Fruit fly (Drosophila melanogaster): ENCODE measurements around the gene Herc4.

Herc4 gene

DNA sequence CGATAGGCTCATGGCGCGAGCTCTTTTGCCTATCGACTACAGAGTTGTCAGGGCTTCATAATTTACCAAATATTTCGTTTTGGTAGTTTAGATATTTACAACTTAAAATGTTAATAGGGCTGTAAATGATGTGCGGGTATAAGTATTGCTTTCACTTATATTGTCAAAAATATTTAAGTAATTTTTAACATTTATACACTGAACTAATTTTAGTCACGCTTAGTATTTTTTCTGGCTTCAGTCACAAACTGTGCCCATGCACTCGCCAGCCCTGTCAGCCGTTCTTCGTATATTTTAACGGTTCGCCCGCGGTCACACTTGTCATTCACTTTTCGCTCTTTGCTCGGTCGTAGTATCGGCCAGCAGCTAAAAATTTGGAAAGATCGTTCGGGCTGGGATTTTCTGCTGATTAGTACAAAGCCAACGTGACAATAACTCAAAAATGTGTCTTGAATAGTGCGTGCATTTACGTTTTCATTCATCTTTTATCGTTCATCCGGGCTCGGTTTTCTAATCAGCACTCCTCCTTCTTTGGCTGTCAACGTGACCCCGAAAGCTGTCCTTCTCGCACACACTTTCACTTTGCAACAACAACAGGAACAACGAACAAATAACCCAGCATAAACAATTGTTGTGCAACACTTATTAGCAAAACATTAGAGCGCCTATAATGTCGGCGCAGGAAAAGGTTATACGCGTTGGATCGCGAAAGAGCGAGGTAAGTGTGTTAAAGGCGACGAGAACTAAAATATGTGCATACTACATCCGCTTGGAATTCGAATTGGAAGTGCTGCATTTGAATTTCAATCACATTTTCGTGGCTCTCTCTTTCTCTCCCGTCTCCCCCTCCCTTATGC, 21.3 kb downstream of the Herc4 start, which contains the start of the genes Hmbs and CG2211:
Gene Hmbs, plus strand, starts transcription at position 319 of the 857 bp plus-strand sequence.
Gene CG2211, minus strand, starts transcription at position 789 of the 857 bp plus-strand sequence.
- TF ChIP-seq CG17801 (GFP tag; optimal IDR thresholded peaks at IDR 0.05; ENCODE audit: partially characterized antibody), result peak; percentile 85

DNA sequence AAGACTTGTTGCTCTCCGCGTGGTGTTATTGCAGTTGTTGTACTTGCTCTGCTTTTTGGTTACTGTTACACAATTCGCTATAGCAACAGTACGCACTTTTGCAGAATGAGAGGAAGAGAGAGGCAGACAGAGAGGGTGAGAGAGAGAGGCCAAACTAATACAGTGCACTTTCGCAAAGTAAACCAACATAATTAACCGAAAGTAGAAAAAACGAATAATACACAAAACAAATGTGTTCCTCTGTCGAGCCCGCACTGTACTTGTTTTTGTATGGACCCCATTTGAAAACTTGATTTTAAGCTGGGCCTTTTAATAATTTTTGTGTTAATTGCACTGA, 21.9 kb downstream of the Herc4 start:
- TF ChIP-seq CG17801 (GFP tag; optimal IDR thresholded peaks at IDR 0.05; ENCODE audit: partially characterized antibody), result peak; percentile 40

DNA sequence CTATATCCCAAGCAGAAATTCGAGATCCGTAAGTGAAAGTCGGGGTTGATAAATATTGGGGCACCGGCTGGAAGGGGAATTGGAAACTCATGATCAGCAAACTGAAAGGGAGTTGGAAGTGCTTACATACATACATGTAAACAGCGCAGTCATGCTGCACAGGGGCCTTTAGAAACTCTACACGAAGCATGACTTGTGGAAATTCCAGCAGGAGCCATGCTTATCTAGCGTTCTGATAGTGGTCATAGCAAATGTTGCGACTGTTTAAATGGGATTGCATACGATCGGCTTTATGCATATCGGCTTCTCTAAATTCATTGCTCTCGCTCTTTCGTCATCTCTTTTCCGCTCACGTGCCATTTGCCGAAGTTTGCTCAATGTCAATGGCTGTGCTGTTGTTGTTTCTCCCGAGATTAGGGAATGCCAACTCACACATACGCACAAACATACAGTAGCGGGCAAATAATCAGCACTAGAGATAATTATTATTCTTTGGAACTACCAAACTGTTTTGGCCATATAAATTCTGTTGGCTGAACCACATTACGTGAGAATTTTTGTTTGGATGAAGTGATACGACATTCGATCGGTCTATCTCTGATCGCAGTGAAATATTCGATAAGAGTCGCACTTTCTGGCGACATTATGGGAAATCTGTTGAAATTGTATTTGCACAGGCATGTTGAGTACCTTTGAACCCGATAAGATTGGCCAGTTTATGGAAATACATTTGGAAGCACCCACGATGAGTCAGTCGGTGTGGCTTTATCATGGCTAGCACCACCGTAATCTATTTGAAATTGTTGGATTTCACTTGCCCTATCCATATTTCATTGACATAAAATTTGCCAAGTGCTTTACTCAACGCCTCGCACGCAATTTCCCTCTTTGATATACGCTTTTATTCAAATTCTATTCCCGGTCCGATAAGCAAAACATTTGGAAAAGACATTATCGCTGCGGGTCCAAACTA, 22.8 kb downstream of the Herc4 start:
- TF ChIP-seq CG17801 (GFP tag; optimal IDR thresholded peaks at IDR 0.05; ENCODE audit: partially characterized antibody), result no peak

DNA sequence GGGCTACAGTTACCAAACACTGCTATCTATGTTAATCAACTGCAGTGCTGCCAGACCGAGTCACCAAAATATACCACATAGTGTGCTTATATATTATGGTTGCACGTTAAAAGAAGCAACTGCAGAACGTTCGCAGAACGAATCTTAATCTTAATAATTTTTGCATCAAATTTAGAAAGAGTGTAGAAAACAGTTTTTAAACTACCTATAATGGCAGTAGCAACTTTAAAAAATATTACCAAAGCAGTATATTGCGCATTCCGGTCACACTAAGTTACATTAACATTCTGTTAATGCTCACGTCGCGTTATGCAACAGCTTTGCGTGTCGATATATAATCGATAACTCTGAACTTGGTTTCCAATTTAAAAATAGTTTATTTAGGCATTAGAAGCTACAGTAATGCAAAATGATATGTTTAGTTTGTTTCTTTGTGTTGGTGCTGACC, 28.7 kb downstream of the Herc4 start, which contains the start of gene indra:
Gene indra, minus strand, starts transcription at position 271 of the 448 bp plus-strand sequence.
- TF ChIP-seq CG17801 (GFP tag; optimal IDR thresholded peaks at IDR 0.05; ENCODE audit: partially characterized antibody), result peak; percentile 41

DNA sequence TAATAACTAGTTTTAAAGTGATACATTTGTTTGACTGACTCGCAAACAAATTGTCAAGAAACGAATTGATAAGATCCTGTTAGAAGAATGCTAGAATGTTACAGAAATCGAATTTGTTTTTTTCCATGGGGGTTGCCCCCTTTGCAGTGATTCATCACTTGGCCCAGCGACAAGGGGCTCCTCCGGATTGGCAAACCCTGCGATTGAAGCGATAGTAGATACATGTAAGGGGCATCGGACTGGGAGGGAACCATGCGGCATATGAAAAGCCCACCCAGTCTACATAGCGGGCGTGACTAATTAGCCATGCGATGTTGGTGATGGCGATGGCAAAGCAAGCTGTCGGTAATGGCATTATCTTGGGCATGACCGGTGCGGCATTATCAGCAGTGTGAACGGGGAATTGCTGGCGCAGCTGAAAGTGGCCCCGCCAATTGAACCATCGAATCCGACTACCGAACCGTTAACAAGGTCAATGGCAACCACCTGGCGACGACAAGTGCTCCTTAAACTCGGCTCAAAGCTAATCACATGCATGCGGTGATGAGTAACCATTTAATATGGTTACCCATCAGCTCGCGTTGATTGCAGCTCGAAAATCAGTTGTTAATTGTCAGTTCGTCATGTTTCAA, 33.6 kb downstream of the Herc4 start:
- TF ChIP-seq CG17801 (GFP tag; optimal IDR thresholded peaks at IDR 0.05; ENCODE audit: partially characterized antibody), result no peak

DNA sequence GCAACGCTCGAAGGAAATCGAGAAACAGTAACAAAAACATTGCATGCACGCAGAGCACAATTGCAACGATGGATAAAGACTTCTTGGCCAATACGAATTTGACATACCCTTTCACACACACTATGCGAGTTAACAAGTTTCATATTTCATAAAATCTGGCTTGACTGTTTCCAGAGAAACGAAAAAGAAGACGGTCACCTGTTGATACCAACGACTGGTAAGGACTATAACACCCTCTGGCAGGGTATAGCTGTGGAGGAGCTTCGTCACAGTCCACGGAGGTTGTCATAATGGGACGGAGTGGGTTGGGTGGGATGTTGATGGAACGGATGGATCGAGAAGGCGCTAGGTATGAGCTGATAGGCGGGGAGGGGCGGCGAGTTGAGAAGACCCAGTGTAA, 34.8 kb downstream of the Herc4 start:
- no peak for TF ChIP-seq CG17801 (GFP tag; optimal IDR thresholded peaks at IDR 0.05; ENCODE audit: partially characterized antibody)

DNA sequence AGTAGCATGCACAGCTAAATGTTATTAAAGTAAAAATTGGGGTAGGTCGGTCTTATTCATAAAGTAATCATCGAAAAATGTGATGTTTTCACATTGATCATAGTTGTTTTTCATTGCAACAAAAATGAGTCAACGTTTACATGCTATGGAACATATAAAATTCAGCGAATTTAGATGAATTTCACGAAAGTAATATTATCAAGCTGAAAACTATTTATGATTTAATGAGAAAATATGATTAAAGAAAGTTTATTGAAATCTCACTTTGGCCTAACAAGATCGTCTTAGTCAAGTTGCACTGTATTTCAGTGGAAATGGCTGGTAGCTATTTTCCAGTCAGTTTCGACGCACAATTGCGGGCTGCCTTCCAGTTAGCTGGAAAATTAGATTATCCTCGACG, 35.4 kb downstream of the Herc4 start:
- TF ChIP-seq CG17801 (GFP tag; optimal IDR thresholded peaks at IDR 0.05; ENCODE audit: partially characterized antibody), result no peak

DNA sequence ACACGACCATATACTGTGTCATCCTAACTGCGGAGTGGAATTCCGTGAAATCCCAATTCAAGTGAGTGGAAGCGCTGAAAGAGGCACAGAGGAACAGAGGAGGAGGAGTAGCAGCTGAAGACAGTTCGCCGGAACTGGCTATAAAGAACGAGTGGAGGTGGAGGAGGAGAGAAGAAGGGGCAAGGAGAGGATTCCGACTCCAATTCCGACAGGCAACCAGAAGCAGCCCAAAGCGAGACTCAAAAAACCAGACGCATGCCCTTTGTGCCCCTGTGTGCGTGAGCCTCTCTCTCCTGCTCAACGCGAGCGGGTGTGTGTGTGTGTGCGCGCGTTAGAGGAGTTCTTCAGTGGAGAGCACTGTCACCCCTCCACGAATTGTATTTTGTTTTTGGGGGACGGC, 35.9 kb downstream of the Herc4 start:
- no peak for TF ChIP-seq CG17801 (GFP tag; optimal IDR thresholded peaks at IDR 0.05; ENCODE audit: partially characterized antibody)

DNA sequence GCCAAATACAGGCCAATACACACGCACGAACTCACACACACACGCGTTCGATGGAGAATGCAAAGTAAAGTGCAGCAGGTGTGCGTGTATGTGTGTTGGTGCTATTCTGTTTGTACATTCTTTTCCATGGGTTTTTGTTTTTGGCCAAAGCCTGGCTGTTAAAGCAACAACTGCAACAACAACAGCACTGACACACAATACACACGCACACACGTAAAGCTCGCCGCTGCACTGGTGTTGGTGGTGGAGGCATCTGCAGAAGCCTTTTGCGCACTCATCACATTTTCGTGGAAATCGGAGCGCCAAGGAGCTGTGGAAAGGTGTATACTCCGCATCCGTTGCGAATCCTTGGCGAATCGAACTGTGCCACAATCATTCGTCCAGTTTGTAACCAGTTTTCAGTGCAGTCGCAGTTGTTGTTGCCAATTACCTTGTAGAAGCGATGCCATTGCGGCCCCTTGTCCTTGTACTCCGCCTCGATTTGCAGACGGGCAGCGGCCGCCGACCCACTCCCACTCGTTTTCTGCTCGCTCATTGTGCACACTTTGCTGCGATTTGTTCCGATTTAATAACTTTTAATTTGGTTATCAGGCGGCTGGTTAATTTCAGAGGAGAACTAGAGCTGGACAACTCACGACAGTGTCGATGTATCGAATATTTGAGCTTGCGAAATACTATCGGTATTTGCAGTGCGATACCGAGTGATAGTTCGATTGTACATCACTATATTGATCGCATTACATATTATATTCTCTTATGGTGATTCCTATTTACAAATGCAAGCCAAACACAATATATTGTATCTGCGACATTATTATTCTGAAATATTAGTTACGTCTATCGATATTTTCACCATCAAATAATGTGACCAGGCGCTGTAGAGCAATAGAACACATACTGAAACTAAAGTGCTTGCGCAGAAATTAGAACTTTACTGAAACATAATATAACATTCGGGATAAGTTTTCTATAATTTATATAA, 36.7 kb downstream of the Herc4 start:
- TF ChIP-seq CG17801 (GFP tag; optimal IDR thresholded peaks at IDR 0.05; ENCODE audit: partially characterized antibody), result peak; percentile 3

DNA sequence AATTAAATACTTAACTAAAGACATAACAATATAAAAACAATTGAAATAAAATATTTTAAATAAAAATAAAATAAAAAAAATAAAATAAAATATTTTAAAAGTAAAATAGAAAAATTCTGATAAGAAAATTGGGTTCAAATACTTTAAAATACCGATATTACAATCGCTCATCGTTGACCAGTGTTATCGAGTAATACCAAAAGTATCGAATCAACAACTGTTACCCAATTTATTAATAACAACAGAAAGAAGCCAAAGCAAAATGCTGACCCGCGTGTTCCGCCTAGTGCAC, 37.4 kb downstream of the Herc4 start, which contains the start of gene CG9166:
Gene CG9166, plus strand, starts transcription at position 193 of the 292 bp plus-strand sequence.
- TF ChIP-seq CG17801 (GFP tag; optimal IDR thresholded peaks at IDR 0.05; ENCODE audit: partially characterized antibody), result no peak

DNA sequence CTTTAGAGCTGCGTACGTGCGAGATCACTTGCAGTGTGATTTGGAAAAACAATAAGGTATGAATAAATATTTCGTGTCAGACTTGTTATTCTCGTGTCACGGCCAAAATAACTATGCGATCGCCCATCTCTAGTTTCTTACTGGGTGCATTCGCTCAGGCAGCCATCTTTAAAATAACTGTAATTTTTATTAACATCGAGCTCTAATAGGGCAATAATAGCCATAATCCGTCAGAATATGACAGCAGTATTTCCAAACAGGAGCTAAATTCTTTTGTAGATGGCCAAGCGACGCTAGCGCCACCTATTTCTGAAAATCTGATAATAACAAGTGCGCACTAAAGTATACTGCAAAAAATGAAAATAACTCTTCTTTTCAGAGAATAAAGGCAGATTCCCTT, 38.6 kb downstream of the Herc4 start:
- peak; percentile 50 for TF ChIP-seq CG17801 (GFP tag; optimal IDR thresholded peaks at IDR 0.05; ENCODE audit: partially characterized antibody)

DNA sequence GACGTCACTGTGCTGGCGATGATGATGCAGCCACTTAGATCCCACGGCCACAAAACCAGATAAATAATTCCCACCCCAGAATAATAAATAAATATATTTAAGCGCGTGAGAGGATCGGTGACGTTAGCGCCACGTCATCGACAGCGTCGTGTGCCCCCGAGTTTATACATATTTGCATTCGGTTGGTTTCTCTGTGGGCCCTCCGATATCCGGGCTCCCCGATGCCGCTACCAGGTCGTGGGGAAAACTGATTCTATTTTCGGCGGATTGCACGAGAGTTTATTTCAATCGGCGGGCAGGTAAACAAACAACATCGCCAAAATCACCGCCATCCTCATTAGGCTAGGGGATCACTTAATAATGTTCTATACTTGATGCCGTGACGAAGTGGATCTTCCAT, 40.7 kb downstream of the Herc4 start:
- no peak for TF ChIP-seq CG17801 (GFP tag; optimal IDR thresholded peaks at IDR 0.05; ENCODE audit: partially characterized antibody)

DNA sequence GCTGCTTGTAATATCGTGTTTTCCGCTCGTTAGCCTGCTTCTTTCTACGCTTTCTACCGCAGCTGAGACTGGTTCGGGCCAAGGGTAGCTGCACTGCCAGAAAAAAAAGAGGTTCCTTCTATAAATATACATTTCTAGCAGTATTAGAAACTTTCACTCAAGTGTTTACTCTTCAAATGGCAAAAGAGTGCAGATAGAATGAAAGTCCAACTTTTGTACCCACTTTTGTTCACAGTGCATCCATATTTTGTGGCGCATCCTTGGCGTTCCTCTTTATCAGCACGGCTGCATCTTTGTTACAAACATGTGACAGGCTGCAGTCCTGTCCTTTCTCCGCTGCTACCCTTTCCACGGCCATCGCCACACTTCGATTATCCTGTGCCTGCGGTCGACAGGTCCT, 44.8 kb downstream of the Herc4 start:
- no peak for TF ChIP-seq CG17801 (GFP tag; optimal IDR thresholded peaks at IDR 0.05; ENCODE audit: partially characterized antibody)

DNA sequence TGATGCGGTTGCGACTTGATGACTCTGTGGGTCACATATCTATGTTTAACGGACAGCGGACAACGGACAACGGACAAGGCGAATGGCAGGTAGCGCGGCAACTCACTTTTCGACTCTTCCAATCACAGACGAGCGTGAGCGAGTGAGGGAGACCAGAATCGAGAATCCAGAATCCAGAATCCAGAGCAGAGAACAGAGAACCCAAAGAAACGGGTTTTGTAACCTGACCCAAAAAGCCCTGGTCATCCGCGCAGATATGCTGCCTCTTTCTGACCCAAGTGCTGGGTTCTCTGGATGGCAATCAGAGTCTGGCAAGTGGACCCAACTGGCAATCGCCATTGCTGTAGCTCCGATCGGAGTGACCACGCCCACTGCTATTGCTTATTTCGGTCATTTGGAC, 50.9 kb downstream of the Herc4 start:
- TF ChIP-seq CG17801 (GFP tag; optimal IDR thresholded peaks at IDR 0.05; ENCODE audit: partially characterized antibody), result no peak
